Worm (Caenorhabditis elegans) whole organism, midembryonic: ENCODE results near the gene fbxa-94.
"Not testable (repeated sequence)": the region's sequence is repeated elsewhere in the genome, so short reads cannot be mapped to it uniquely, and the experiment has no call there.

Source experiments
- T22C8.4 ChIP-seq: fragments of 200-800 bp; sonication (Bioruptor generic); IDR thresholded peaks from 2 replicates; pipeline ENCODE4 v1.3.6; 2022; ENCODE audit warnings: missing genetic modification characterization, missing compliant biosample characterization
- cog-1 ChIP-seq: sonication (generic microtip); optimal IDR thresholded peaks from 2 replicates; lab custom pipeline; 2016; ENCODE audit warnings: missing genetic modification characterization, missing compliant biosample characterization
- flt-1 ChIP-seq: fragments of 200-800 bp; sonication (Bioruptor generic); IDR thresholded peaks from 2 replicates; pipeline ENCODE4 v1.3.6; 2022; ENCODE audit warnings: missing genetic modification characterization, missing compliant biosample characterization
- klf-2 ChIP-seq: fragments of 200-800 bp; sonication (Bioruptor generic); conservative IDR thresholded peaks from 2 replicates; pipeline ENCODE4 v1.3.6; 2022; ENCODE audit warnings: missing genetic modification reagents, missing genetic modification characterization, missing compliant biosample characterization
- med-1 ChIP-seq: sonication (generic microtip); optimal IDR thresholded peaks from 2 replicates; lab custom pipeline; 2017; ENCODE audit warnings: missing genetic modification characterization, mild to moderate bottlenecking, missing compliant biosample characterization, antibody characterized with exemption, missing genetic modification reagents; ENCODE audit not compliant: insufficient read depth
- ref-1 ChIP-seq: fragments of 200-800 bp; sonication (Bioruptor generic); conservative IDR thresholded peaks from 2 replicates; pipeline ENCODE4 v1.3.6; 2022; ENCODE audit warnings: missing genetic modification reagents, missing genetic modification characterization, missing compliant biosample characterization
- tab-1 ChIP-seq: fragments of 200-800 bp; sonication (Bioruptor generic); IDR thresholded peaks from 2 replicates; pipeline ENCODE4 v1.3.6; 2022; ENCODE audit warnings: missing genetic modification characterization, missing compliant biosample characterization
- ztf-23 ChIP-seq: fragments of 200-800 bp; sonication (Bioruptor generic); IDR thresholded peaks from 2 replicates; pipeline ENCODE4 v1.3.6; 2022; ENCODE audit warnings: missing genetic modification reagents, missing genetic modification characterization, missing compliant biosample characterization
- ztf-29 ChIP-seq: fragments of 200-800 bp; sonication (Bioruptor generic); IDR thresholded peaks from 2 replicates; pipeline ENCODE4 v1.3.6; 2022; ENCODE audit warnings: missing genetic modification reagents, missing genetic modification characterization, missing compliant biosample characterization

fbxa-94 gene

ce11 chrV:15568381-15568780, 4.3 kb upstream of the fbxa-94 start:
- TF ChIP-seq med-1 (GFP tag; lab: Kevin White, UChicago) (no peak), klf-2 (no peak), cog-1 (tag; lab: Kevin White, UChicago) (no peak), ztf-23 (no peak), tab-1 (GFP tag; lab: Robert Waterston, UW) (no peak), ztf-29 (GFP tag; lab: Robert Waterston, UW) (no peak), T22C8.4 (no peak), ref-1 (GFP tag; lab: Robert Waterston, UW) (no peak), flt-1 (GFP tag; lab: Robert Waterston, UW) (no peak)

ce11 chrV:15569702-15570430, 2.8 kb upstream of the fbxa-94 start, which contains the start of gene lsm-5:
lsm-5 (plus strand) TSS chrV:15570380.
- TF ChIP-seq ztf-23 (no peak), T22C8.4 (no peak), flt-1 (GFP tag; lab: Robert Waterston, UW) (no peak), klf-2 (no peak), tab-1 (GFP tag; lab: Robert Waterston, UW) (no peak), cog-1 (tag; lab: Kevin White, UChicago) (no peak), ref-1 (GFP tag; lab: Robert Waterston, UW) (no peak), ztf-29 (GFP tag; lab: Robert Waterston, UW) (no peak), med-1 (GFP tag; lab: Kevin White, UChicago) (no peak)

DNA sequence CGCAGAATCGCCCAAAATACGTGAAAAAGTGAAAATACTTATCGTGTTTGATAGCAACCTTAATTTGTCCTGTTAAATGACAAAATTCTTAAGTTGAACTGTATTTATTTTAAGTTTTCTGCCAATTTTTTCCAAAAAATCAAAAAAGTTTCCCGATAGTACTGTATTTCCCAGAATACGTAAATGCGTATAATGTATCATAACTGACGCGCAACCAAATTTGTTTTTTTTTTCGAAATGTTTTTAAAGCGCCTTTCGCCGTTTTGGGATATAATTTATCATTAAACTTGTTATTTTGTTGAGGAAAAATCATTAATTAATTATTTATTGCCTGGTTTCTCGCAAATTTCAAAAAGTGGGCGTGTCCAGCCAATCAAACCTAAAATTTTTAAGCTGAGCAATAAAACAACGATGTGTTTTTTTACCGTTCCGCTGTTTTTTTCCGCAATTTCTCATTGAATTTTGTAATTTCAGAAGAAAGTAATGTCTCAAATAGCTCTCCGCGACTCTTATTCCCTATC, 1.6 kb upstream of the fbxa-94 start, which contains the start of gene fbxa-95:
TSS of gene fbxa-95 (plus strand) at position 471 of the 521 bp plus-strand sequence.
- TF ChIP-seq ztf-23 (no peak), flt-1 (GFP tag; lab: Robert Waterston, UW) (no peak), cog-1 (tag; lab: Kevin White, UChicago) (no peak), ztf-29 (GFP tag; lab: Robert Waterston, UW) (no peak), klf-2 (no peak), ref-1 (GFP tag; lab: Robert Waterston, UW) (no peak), tab-1 (GFP tag; lab: Robert Waterston, UW) (no peak)

DNA sequence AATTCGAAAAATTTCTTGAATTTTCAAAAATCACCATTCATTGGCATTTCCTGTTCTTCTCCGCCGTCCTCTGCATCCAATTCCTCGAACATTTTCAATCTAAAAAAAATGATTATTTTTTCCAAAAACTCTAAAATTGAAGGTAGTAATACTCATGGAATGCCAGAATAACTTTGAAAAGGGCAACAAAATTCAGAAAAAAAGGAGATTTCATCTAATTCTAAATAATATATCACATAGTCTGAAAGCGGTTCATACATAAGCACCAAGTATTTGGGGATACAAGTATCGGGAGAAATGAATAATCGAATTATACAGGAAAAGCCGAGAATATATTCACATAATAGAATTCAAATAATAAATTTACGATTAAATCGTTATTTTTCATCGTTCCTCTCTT, 2.6 kb downstream of the fbxa-94 start, which contains the start of gene mdt-28:
TSS of gene mdt-28 (minus strand) at position 101 of the 400 bp plus-strand sequence.
- no peak for TF ChIP-seq ztf-29 (GFP tag; lab: Robert Waterston, UW)
- TF ChIP-seq med-1 (GFP tag; lab: Kevin White, UChicago), result no peak
- TF ChIP-seq klf-2, result no peak
- no peak for TF ChIP-seq flt-1 (GFP tag; lab: Robert Waterston, UW)
- no peak for TF ChIP-seq tab-1 (GFP tag; lab: Robert Waterston, UW)
- no peak for TF ChIP-seq cog-1 (tag; lab: Kevin White, UChicago)
- no peak for TF ChIP-seq T22C8.4
- no peak for TF ChIP-seq ref-1 (GFP tag; lab: Robert Waterston, UW)
- TF ChIP-seq ztf-23, result no peak

DNA sequence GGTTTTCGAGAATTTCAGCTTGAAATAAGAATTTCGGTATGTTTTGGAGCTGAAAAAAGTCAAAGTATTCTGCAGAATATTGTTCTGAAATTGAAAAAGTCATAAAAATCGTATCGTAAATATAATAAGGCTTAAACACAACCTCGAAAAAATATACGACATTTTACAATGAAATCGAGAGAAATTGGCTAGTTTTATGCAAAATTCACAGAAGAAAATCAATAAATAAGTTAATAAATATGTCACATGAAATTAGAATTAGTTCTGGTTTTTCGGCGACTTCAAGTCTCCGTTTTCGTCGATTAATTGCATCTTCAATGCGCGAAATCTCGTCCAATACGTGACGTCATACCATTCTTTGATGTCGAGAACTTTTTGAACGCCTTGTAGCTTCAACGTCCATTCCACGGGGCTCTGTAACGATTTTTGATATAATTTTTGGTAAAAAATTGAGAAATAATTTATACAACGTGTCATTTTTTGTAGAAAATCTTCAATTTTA, 4.7 kb downstream of the fbxa-94 start, which contains the start of gene atx-3:
TSS of gene atx-3 (minus strand) at position 51 of the 502 bp plus-strand sequence.
- TF ChIP-seq ztf-29 (GFP tag; lab: Robert Waterston, UW) (no peak), tab-1 (GFP tag; lab: Robert Waterston, UW) (no peak), ref-1 (GFP tag; lab: Robert Waterston, UW) (no peak), ztf-23 (no peak), klf-2 (no peak), flt-1 (GFP tag; lab: Robert Waterston, UW) (no peak), med-1 (GFP tag; lab: Kevin White, UChicago) (no peak), T22C8.4 (no peak), cog-1 (tag; lab: Kevin White, UChicago) (no peak)

DNA sequence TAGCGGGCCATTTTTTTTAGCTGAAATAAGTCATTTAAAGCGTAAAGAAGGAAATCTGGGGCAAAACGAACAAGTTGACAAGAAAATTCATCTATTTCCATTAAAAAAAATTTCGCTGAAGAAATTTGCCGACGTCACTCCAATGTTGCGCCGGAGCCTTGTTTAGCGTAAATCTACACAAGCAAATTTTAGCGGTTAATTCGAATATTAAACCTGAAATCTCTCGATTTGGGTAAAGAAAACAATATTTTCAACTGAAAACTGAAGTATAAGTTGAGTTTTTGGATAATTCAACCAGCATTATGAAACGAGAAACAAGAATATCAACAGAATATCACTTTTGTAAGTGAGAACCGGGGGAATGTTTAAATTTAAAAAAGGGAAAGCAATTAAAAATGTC, 5.7 kb downstream of the fbxa-94 start, which contains the start of gene F28F8.9:
TSS of gene F28F8.9 (minus strand) at position 288 of the 400 bp plus-strand sequence.
- TF ChIP-seq ztf-29 (GFP tag; lab: Robert Waterston, UW) (no peak), tab-1 (GFP tag; lab: Robert Waterston, UW) (no peak), T22C8.4 (no peak), flt-1 (GFP tag; lab: Robert Waterston, UW) (no peak), ztf-23 (no peak)

ce11 chrV:15590183-15590667, 17.5 kb downstream of the fbxa-94 start, which contains the start of gene F28F8.7:
F28F8.7 (minus strand) TSS chrV:15590617.
- not testable (repeated sequence) for TF ChIP-seq klf-2; ztf-29 (GFP tag; lab: Robert Waterston, UW); ref-1 (GFP tag; lab: Robert Waterston, UW)

DNA sequence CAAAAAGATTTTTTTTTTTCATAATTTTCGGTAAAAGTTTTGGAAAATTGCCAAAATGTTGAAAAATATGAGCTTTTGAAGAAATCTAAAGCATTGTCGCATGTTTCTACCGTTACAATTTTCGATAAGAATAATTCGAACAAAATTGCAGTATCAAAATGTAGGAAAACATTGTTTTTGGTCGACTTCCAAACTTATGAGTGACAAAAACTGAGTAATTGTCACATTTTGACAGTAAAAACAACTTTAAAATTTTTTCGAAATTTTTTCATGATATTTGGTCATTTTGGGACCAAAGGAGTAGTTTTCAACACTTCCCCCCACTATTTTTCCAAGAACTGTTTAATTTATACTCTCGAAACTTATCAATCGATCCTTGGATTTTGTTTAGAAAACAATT, 21.9 kb downstream of the fbxa-94 start, which contains the start of gene fbxa-139:
TSS of gene fbxa-139 (minus strand) at position 101 of the 400 bp plus-strand sequence.
- no peak for TF ChIP-seq ztf-23
- TF ChIP-seq med-1 (GFP tag; lab: Kevin White, UChicago), result no peak
- no peak for TF ChIP-seq flt-1 (GFP tag; lab: Robert Waterston, UW)
- TF ChIP-seq ztf-29 (GFP tag; lab: Robert Waterston, UW), result no peak

- not testable (repeated sequence) for TF ChIP-seq tab-1 (GFP tag; lab: Robert Waterston, UW); med-1 (GFP tag; lab: Kevin White, UChicago); T22C8.4
Measured at ce11 chrV:15599762-15600161, 27.0 kb downstream of the fbxa-94 start, which contains the start of gene B0391.14. B0391.14 (minus strand) TSS chrV:15599862.
